Worm (Caenorhabditis elegans): ENCODE results near the gene F40G9.19.
A peak's percentile ranks its signal among the peaks of the same experiment; 100 is the strongest.

F40G9.19 gene

DNA sequence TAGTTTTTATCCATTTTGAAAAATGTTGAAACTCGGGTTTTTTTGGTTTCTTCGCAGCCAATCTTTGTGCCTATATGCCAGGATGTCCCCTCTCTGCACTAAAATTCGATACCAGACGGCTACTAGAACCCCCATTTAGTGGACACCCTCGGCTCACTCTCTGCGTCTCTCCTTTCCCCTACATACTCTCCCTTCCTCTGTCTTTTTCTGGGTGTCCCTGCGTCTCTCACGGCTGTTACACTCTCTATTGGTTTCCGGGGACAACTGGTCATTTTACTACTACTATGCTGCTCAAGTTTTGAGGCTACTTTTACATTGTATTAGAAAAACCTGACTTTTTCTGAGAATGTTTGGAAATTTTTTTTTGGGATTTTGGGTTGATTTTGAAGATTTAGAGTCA is 46.8 kb downstream of the F40G9.19 start:
- TF ChIP-seq snu-23 (GFP tag; optimal IDR thresholded peaks at IDR 0.05), result peak; percentile 5
- TF ChIP-seq efl-1 (optimal IDR thresholded peaks at IDR 0.05), result peak; percentile 15 to 26
- TF ChIP-seq efl-1 (GFP tag; optimal IDR thresholded peaks at IDR 0.05 in 1 of 2), result no peak
- TF ChIP-seq fkh-8 (tag; optimal IDR thresholded peaks at IDR 0.05), result peak; percentile 43
- TF ChIP-seq lir-3 (tag; optimal IDR thresholded peaks at IDR 0.05; ENCODE audit: poor library complexity), result no peak
- peak in 1 of 3 experiments; percentile 32 for TF ChIP-seq ceh-82 (tag; optimal IDR thresholded peaks at IDR 0.05)

ce11 chrIII:222508-222907 is 48.9 kb downstream of the F40G9.19 start:
- no peak for TF ChIP-seq sup-37 (GFP tag; optimal IDR thresholded peaks at IDR 0.05)
- no peak for TF ChIP-seq ceh-88 (GFP tag; IDR thresholded peaks at IDR 0.05)
- no peak for TF ChIP-seq egl-13 (tag; optimal IDR thresholded peaks at IDR 0.05)
- TF ChIP-seq fkh-8 (tag; optimal IDR thresholded peaks at IDR 0.05), result no peak
- TF ChIP-seq C16A3.4 (tag; optimal IDR thresholded peaks at IDR 0.05), result no peak
- TF ChIP-seq fkh-4 (tag; optimal IDR thresholded peaks at IDR 0.05; ENCODE audit: borderline replicate concordance), result no peak
- TF ChIP-seq elt-2 (tag; optimal IDR thresholded peaks at IDR 0.05), result no peak
- TF ChIP-seq tlp-1 (tag; optimal IDR thresholded peaks at IDR 0.05), result no peak
- no peak for TF ChIP-seq nhr-11 (tag; optimal IDR thresholded peaks at IDR 0.05)
- TF ChIP-seq unc-30 (tag; optimal IDR thresholded peaks at IDR 0.05), result no peak
- no peak for TF ChIP-seq pax-3 (tag; optimal IDR thresholded peaks at IDR 0.05)
- no peak for TF ChIP-seq ceh-90 (tag; optimal IDR thresholded peaks at IDR 0.05)
- TF ChIP-seq irx-1 (tag; optimal IDR thresholded peaks at IDR 0.05), result no peak
- TF ChIP-seq Y116A8C.19 (tag; optimal IDR thresholded peaks at IDR 0.05; ENCODE audit: borderline replicate concordance), result no peak
- no peak for TF ChIP-seq nhr-47 (tag; optimal IDR thresholded peaks at IDR 0.05)
- no peak for TF ChIP-seq unc-130 (tag; optimal IDR thresholded peaks at IDR 0.05)
